Fruit fly (Drosophila melanogaster) S2 (cell line): ENCODE measurements around the gene Cln3.

Experiments
- CG8478 ChIP-seq: fragments of >200 bp; optimal IDR thresholded peaks from 2 replicates; lab custom pipeline; 2018
- CTCF ChIP-seq, 2 experiments: fragments of >200 bp; optimal IDR thresholded peaks; 2 replicates each; lab custom pipeline; 2018

DNA sequence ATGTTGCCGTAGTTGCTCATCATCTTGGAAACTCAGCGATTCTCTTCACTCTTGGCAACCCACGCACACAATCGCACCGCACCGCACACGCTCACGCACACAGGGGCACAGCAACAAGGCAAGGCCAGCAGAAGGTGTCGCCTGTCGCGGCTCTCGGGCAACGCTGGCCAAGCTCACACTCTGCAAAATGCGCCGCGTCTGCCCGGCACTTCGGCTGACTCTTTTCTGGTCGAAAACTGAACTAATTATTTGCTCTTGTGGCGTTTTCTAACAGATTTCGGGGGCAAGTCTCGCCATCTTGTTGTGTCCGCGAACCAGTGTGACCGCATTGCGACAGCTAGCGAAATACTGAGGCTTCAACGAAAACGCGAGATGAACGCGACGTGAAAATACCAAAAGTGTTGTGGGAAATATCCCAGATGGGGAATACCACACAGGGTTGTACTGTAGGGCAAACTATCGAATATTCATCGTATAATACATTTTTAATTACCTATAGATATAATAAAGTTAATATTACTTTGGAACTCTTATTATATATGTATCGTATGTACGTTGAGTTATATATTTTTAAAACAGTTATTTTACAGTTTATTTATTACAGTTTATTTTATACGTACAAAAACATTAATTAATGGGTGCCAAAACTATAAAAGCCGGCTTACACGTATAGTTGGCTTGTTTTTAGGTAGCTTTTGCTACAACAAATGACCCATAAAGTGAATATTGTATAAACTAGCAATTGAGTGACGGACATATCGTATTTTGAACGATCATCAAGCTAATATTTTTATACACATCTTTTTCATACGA, 32.5 kb upstream of the Cln3 start, which contains the start of the genes MED19 and CG7430:
- TF ChIP-seq CTCF (optimal IDR thresholded peaks at IDR 0.05; lab: Kevin White, UChicago) (peak; percentile 19 to 28), CG8478 (lab: Kevin White, UChicago) (no peak)
